Worm (Caenorhabditis elegans): ENCODE data around the gene nep-20.

ce11 chrII:3368097-3368496, 27.3 kb downstream of the nep-20 start, which contains the start of gene Y49F6C.7:
- TF ChIP-seq him-1 (tag; optimal IDR thresholded peaks at IDR 0.05) (no peak), W03F9.2 (tag; optimal IDR thresholded peaks at IDR 0.05) (no peak)
